Fruit fly (Drosophila melanogaster) whole organism, prepupa: ENCODE results near the gene bigmax.

Source experiments
- Blimp-1 ChIP-seq: fragments of 200-800 bp; sonication (Bioruptor generic); optimal IDR thresholded peaks from 3 replicates; lab custom pipeline; 2017; ENCODE audit warnings: missing biosample characterization, missing genetic modification characterization, mild to moderate bottlenecking, moderate library complexity, missing genetic modification reagents
- CG10631 ChIP-seq: fragments of 200-800 bp; sonication (Bioruptor generic); optimal IDR thresholded peaks from 2 replicates; lab custom pipeline; 2016; ENCODE audit warnings: missing biosample characterization, missing genetic modification characterization
- CG11294 ChIP-seq: fragments of 200-800 bp; sonication (Bioruptor generic); IDR thresholded peaks from 2 replicates; pipeline ENCODE4 v1.3.6; 2022; ENCODE audit warnings: missing biosample characterization, missing genetic modification characterization
- CG11762 ChIP-seq: fragments of 200-800 bp; sonication (Bioruptor generic); optimal IDR thresholded peaks from 3 replicates; lab custom pipeline; 2016; ENCODE audit warnings: missing biosample characterization, missing genetic modification characterization; ENCODE audit not compliant: insufficient read depth
- CG15336 ChIP-seq: fragments of 200-800 bp; sonication (Bioruptor generic); IDR thresholded peaks from 2 replicates; pipeline ENCODE4 v1.3.6; 2022; ENCODE audit warnings: missing biosample characterization, missing genetic modification characterization
- CG16779 ChIP-seq: fragments of 200-800 bp; sonication (Bioruptor generic); optimal IDR thresholded peaks from 3 replicates; lab custom pipeline; 2017; ENCODE audit warnings: missing biosample characterization, mild to moderate bottlenecking, missing genetic modification characterization
- CG31627 ChIP-seq: fragments of 200-800 bp; sonication (Bioruptor generic); optimal IDR thresholded peaks from 3 replicates; lab custom pipeline; 2016; ENCODE audit warnings: missing biosample characterization, missing genetic modification characterization
- CG32006 ChIP-seq: fragments of 200-800 bp; sonication (Bioruptor generic); optimal IDR thresholded peaks from 3 replicates; lab custom pipeline; 2017; ENCODE audit warnings: missing biosample characterization, mild to moderate bottlenecking, missing genetic modification characterization
- CG34406 ChIP-seq: fragments of 200-800 bp; sonication (Bioruptor generic); optimal IDR thresholded peaks from 3 replicates; lab custom pipeline; 2016; ENCODE audit warnings: missing biosample characterization, missing genetic modification characterization
- CG4318 ChIP-seq: fragments of 200-800 bp; sonication (Bioruptor generic); optimal IDR thresholded peaks from 3 replicates; lab custom pipeline; 2017; ENCODE audit warnings: missing biosample characterization, mild to moderate bottlenecking, missing genetic modification characterization
- CG6163 ChIP-seq: fragments of 200-800 bp; sonication (Bioruptor generic); IDR thresholded peaks from 3 replicates; pipeline ENCODE4 v1.3.6; 2022; ENCODE audit warnings: missing biosample characterization, missing genetic modification characterization
- CG6792 ChIP-seq: fragments of 200-800 bp; sonication (Bioruptor generic); optimal IDR thresholded peaks from 3 replicates; lab custom pipeline; 2016; ENCODE audit warnings: missing biosample characterization, missing genetic modification characterization
- CG6808 ChIP-seq: fragments of 200-800 bp; sonication (Bioruptor generic); optimal IDR thresholded peaks from 3 replicates; lab custom pipeline; 2017; ENCODE audit warnings: missing biosample characterization, missing genetic modification characterization, mild to moderate bottlenecking, moderate library complexity, missing genetic modification reagents
- CG6854 ChIP-seq: fragments of 200-800 bp; sonication (Bioruptor generic); optimal IDR thresholded peaks from 2 replicates; lab custom pipeline; 2017; ENCODE audit warnings: missing biosample characterization, mild to moderate bottlenecking, missing genetic modification characterization
- CG7368 ChIP-seq: fragments of 200-800 bp; sonication (Bioruptor generic); optimal IDR thresholded peaks from 3 replicates; lab custom pipeline; 2016; ENCODE audit warnings: missing biosample characterization, missing genetic modification characterization
- CG8119 ChIP-seq: fragments of 200-800 bp; sonication (Bioruptor generic); IDR thresholded peaks from 3 replicates; pipeline ENCODE4 v1.3.6; 2022; ENCODE audit warnings: missing biosample characterization, missing genetic modification characterization
- CG9139 ChIP-seq: fragments of 200-800 bp; sonication (Bioruptor generic); optimal IDR thresholded peaks from 3 replicates; lab custom pipeline; 2017; ENCODE audit warnings: missing biosample characterization, mild to moderate bottlenecking, missing genetic modification characterization
- Eip93F ChIP-seq: fragments of 200-800 bp; sonication (Bioruptor generic); optimal IDR thresholded peaks from 2 replicates; lab custom pipeline; 2016; ENCODE audit warnings: missing biosample characterization, mild to moderate bottlenecking, missing genetic modification characterization
- Ets96B ChIP-seq: fragments of 200-800 bp; optimal IDR thresholded peaks from 2 replicates; lab custom pipeline; 2019; ENCODE audit warnings: missing biosample characterization, mild to moderate bottlenecking, missing genetic modification characterization, moderate library complexity
- Gug ChIP-seq: fragments of 200-800 bp; sonication (Bioruptor generic); IDR thresholded peaks from 2 replicates; pipeline ENCODE4 v1.3.6; 2022; ENCODE audit warnings: missing biosample characterization, missing genetic modification characterization
- Hr39 ChIP-seq: fragments of 200-800 bp; sonication (Bioruptor generic); optimal IDR thresholded peaks from 2 replicates; lab custom pipeline; 2016; ENCODE audit warnings: missing biosample characterization, missing genetic modification characterization
- Hr4 ChIP-seq: fragments of 200-800 bp; sonication (Bioruptor generic); optimal IDR thresholded peaks from 3 replicates; lab custom pipeline; 2016; ENCODE audit warnings: missing biosample characterization, missing genetic modification characterization
- Met ChIP-seq: fragments of 200-800 bp; sonication (Bioruptor generic); optimal IDR thresholded peaks from 3 replicates; lab custom pipeline; 2016; ENCODE audit warnings: missing biosample characterization, missing genetic modification characterization
- OdsH ChIP-seq: fragments of 200-800 bp; sonication (Bioruptor generic); optimal IDR thresholded peaks from 3 replicates; lab custom pipeline; 2016; ENCODE audit warnings: missing biosample characterization, missing genetic modification characterization
- Smox ChIP-seq: fragments of 200-800 bp; sonication (Bioruptor generic); optimal IDR thresholded peaks from 3 replicates; lab custom pipeline; 2016; ENCODE audit warnings: missing biosample characterization, missing genetic modification characterization
- Sox102F ChIP-seq: fragments of 200-800 bp; sonication (Bioruptor generic); optimal IDR thresholded peaks from 2 replicates; lab custom pipeline; 2016; ENCODE audit warnings: missing biosample characterization, mild to moderate bottlenecking, missing genetic modification characterization
- Sox15 ChIP-seq: fragments of 200-800 bp; sonication (Bioruptor generic); optimal IDR thresholded peaks from 3 replicates; lab custom pipeline; 2016; ENCODE audit warnings: missing biosample characterization, missing genetic modification characterization
- achi ChIP-seq: fragments of 200-800 bp; sonication (Bioruptor generic); optimal IDR thresholded peaks from 3 replicates; lab custom pipeline; 2016; ENCODE audit warnings: missing biosample characterization, missing genetic modification characterization
- acj6 ChIP-seq: fragments of 200-800 bp; sonication (Bioruptor generic); optimal IDR thresholded peaks from 3 replicates; lab custom pipeline; 2016; ENCODE audit warnings: missing biosample characterization, missing genetic modification characterization
- cyc ChIP-seq: fragments of 200-800 bp; sonication (Bioruptor generic); optimal IDR thresholded peaks from 3 replicates; lab custom pipeline; 2016; ENCODE audit warnings: missing biosample characterization, missing genetic modification characterization
- dac ChIP-seq: fragments of 200-800 bp; sonication (Bioruptor generic); optimal IDR thresholded peaks from 2 replicates; lab custom pipeline; 2017; ENCODE audit warnings: missing biosample characterization, mild to moderate bottlenecking, missing genetic modification characterization
- eg ChIP-seq: fragments of 200-800 bp; sonication (Bioruptor generic); IDR thresholded peaks from 3 replicates; pipeline ENCODE4 v1.3.6; 2022; ENCODE audit warnings: missing biosample characterization, missing genetic modification characterization
- esn ChIP-seq: fragments of 200-800 bp; sonication (Bioruptor generic); optimal IDR thresholded peaks from 2 replicates; lab custom pipeline; 2016; ENCODE audit warnings: missing biosample characterization, mild to moderate bottlenecking, missing genetic modification characterization, moderate library complexity
- fd59A ChIP-seq: fragments of 200-800 bp; sonication (Bioruptor generic); optimal IDR thresholded peaks from 2 replicates; lab custom pipeline; 2017; ENCODE audit warnings: missing biosample characterization, mild to moderate bottlenecking, missing genetic modification characterization, missing genetic modification reagents
- fd85E ChIP-seq: fragments of 200-800 bp; sonication (Bioruptor generic); optimal IDR thresholded peaks from 3 replicates; lab custom pipeline; 2016; ENCODE audit warnings: missing biosample characterization, missing genetic modification characterization
- net ChIP-seq: fragments of 200-800 bp; sonication (Bioruptor generic); optimal IDR thresholded peaks from 3 replicates; lab custom pipeline; 2016; ENCODE audit warnings: missing biosample characterization, missing genetic modification characterization
- salr ChIP-seq, 2 experiments: fragments of 200-800 bp; sonication (Bioruptor generic); optimal IDR thresholded peaks; 3 replicates each; lab custom pipeline; 2016 to 2018; ENCODE audit warnings: missing biosample characterization in 2 of 2, missing genetic modification characterization in 2 of 2, mild to moderate bottlenecking in 1 of 2
- spab ChIP-seq: fragments of 200-800 bp; sonication (Bioruptor generic); optimal IDR thresholded peaks from 2 replicates; lab custom pipeline; 2017; ENCODE audit warnings: missing biosample characterization, mild to moderate bottlenecking, missing genetic modification characterization, missing genetic modification reagents
- ss ChIP-seq, 2 experiments: fragments of 200-800 bp; sonication (Bioruptor generic); optimal IDR thresholded peaks; 2 replicates in 1 of 2; 3 replicates in 1 of 2; lab custom pipeline; 2017 to 2018; ENCODE audit warnings: mild to moderate bottlenecking in 2 of 2, missing biosample characterization in 2 of 2, missing genetic modification characterization in 2 of 2, moderate library complexity in 1 of 2
- svp ChIP-seq: fragments of 200-800 bp; sonication (Bioruptor generic); peaks from one replicate; lab custom pipeline; 2016; ENCODE audit warnings: missing biosample characterization, missing genetic modification characterization
- vri ChIP-seq: fragments of 200-800 bp; sonication (Bioruptor generic); optimal IDR thresholded peaks from 3 replicates; lab custom pipeline; 2016; ENCODE audit warnings: missing biosample characterization, mild to moderate bottlenecking, missing genetic modification characterization

The bigmax gene

DNA sequence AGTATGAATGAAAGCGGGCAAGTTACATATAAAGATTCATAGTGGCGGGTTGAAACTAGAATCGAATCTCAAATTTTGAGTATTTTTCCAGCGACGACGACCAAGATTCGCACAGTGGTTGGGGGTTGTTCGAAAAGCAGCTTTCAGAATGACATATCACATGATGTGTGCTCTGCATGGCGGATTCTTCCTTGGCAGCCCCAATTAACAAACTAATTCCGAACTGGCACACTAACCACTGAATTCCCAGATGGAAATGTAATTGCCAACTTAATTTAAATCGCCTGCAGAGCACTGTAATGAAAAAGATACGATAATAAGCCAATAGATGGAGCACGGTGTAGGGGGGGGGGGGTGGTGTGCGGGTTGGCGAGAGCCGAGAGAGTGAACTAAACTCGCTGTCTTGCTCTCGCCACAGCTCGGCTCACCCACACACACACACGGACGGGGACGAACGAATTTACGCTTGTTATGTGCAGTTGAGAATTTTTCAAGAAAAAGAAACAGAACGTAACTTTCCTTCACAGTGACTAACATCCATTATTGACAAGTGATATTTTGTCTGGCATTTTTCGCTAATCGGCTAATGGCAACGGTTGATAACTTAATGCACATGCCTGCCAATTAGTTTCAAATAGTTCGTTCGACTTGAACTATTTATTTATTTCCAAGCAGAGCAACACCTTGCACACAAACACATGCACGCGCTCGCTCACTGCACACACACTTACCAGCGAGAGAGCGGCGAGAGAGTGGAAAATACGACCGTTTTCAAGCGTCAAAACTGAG lies 7.1 kb downstream of the bigmax start (continued):
- TF ChIP-seq CG11762 (GFP tag; lab: Kevin White, UChicago) (peak; percentile 94), Ets96B (peak; percentile 97), fd59A (peak; percentile 96), esn (GFP tag; lab: Kevin White, UChicago) (peak; percentile 98), Gug (GFP tag; lab: Robert Waterston, UW) (peak; percentile 96), Smox (peak; percentile 97), CG34406 (GFP tag; lab: Kevin White, UChicago) (peak; percentile 97), cyc (GFP tag; lab: Kevin White, UChicago) (peak; percentile 97), net (GFP tag; lab: Kevin White, UChicago) (peak; percentile 98), CG32006 (GFP tag; lab: Kevin White, UChicago) (peak; percentile 98), OdsH (GFP tag; lab: Kevin White, UChicago) (peak; percentile 98), CG16779 (tag; lab: Kevin White, UChicago) (peak; percentile 96), Hr39 (peak; percentile 98), CG15336 (GFP tag; lab: Robert Waterston, UW) (peak; percentile 97), ss (GFP tag; optimal IDR thresholded peaks at IDR 0.05; lab: Kevin White, UChicago) (peak; percentile 89 to 94), fd85E (GFP tag; lab: Kevin White, UChicago) (peak; percentile 96), CG10631 (GFP tag; lab: Kevin White, UChicago) (peak; percentile 97), Met (GFP tag; lab: Kevin White, UChicago) (peak; percentile 97), CG6808 (peak; percentile 93), CG9139 (peak; percentile 87), Sox15 (GFP tag; lab: Kevin White, UChicago) (peak; percentile 97), dac (peak; percentile 98), CG6792 (GFP tag; lab: Kevin White, UChicago) (peak; percentile 97), acj6 (GFP tag; lab: Kevin White, UChicago) (peak; percentile 97), CG31627 (GFP tag; lab: Kevin White, UChicago) (peak; percentile 98), CG8119 (GFP tag; lab: Robert Waterston, UW) (peak; percentile 98), achi (peak; percentile 97), CG6854 (GFP tag; lab: Kevin White, UChicago) (peak; percentile 90), eg (GFP tag; lab: Robert Waterston, UW) (peak; percentile 99), Eip93F (peak; percentile 53), CG11294 (GFP tag; lab: Robert Waterston, UW) (peak; percentile 97), CG6163 (GFP tag; lab: Robert Waterston, UW) (peak; percentile 98), svp (peak; percentile 98), CG7368 (GFP tag; lab: Kevin White, UChicago) (peak; percentile 98), CG4318 (GFP tag; lab: Kevin White, UChicago) (peak; percentile 98), spab (GFP tag; lab: Kevin White, UChicago) (peak; percentile 97), Hr4 (GFP tag; lab: Kevin White, UChicago) (peak; percentile 98)

- no peak for TF ChIP-seq Blimp-1 (GFP tag; lab: Kevin White, UChicago)
- no peak for TF ChIP-seq CG10631 (GFP tag; lab: Kevin White, UChicago)
- TF ChIP-seq salr (GFP tag; optimal IDR thresholded peaks at IDR 0.05; lab: Kevin White, UChicago) = no peak
- no peak for TF ChIP-seq Sox102F
- TF ChIP-seq vri (GFP tag; lab: Kevin White, UChicago) = no peak
Measured at dm6 chr3R:27279478-27279877, 8.8 kb downstream of the bigmax start.
